Fruit fly (Drosophila melanogaster): ENCODE results near the gene CG11816.

CG11816 gene

DNA sequence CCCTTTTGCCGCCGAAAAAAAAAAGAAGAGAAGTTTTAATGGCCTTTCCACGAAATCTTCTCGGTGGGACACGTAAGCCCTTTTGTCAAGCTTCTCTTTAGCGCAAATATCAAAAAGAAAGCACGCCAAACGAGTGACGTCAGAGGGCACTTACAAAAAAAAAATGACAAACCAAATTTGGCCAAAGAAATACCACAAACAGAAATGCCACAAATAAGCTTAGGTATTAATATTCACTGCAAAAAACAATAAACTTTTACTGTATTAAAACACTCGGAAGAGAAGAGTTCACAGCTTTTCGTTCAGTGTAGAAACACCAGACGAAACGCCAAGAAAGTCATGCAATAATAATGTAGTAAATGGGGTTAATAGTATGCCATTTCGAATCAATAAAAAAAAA, 12.5 kb upstream of the CG11816 start:
- TF ChIP-seq Meics (GFP tag; optimal IDR thresholded peaks at IDR 0.05) (peak; percentile 10), CG14710 (tag; optimal IDR thresholded peaks at IDR 0.05) (no peak), CG32772 (GFP tag; IDR thresholded peaks at IDR 0.05) (0 out of 2 replicates have a peak, but pooled peaks have one; percentile 24), zen (tag; optimal IDR thresholded peaks at IDR 0.05) (no peak), ro (GFP tag; IDR thresholded peaks at IDR 0.05) (no peak), CG10959 (GFP tag; IDR thresholded peaks at IDR 0.05) (no peak), CG7928 (GFP tag; optimal IDR thresholded peaks at IDR 0.05) (no peak), vvl (GFP tag; IDR thresholded peaks at IDR 0.05) (peak; percentile 44), wor (GFP tag; IDR thresholded peaks at IDR 0.05) (no peak), Xbp1 (GFP tag; optimal IDR thresholded peaks at IDR 0.05) (peak; percentile 0), Atf3 (GFP tag; optimal IDR thresholded peaks at IDR 0.05) (no peak), HmgZ (tag; optimal IDR thresholded peaks at IDR 0.05) (no peak), chm (GFP tag; IDR thresholded peaks at IDR 0.05) (no peak), unpg (GFP tag; optimal IDR thresholded peaks at IDR 0.05) (peak; percentile 25), CoRest (tag; optimal IDR thresholded peaks at IDR 0.05) (peak; percentile 9), cad (GFP tag; optimal IDR thresholded peaks at IDR 0.05) (no peak), otp (GFP tag; IDR thresholded peaks at IDR 0.05) (0 out of 3 replicates have a peak, but pooled peaks have one; percentile 17), dysf (GFP tag; IDR thresholded peaks at IDR 0.05) (peak; percentile 57; the same call in 2 of the 3 replicates), CG11723 (GFP tag; optimal IDR thresholded peaks at IDR 0.05) (no peak), CG10543 (GFP tag; optimal IDR thresholded peaks at IDR 0.05) (no peak), grau (tag; optimal IDR thresholded peaks at IDR 0.05) (no peak), CG9817 (tag; optimal IDR thresholded peaks at IDR 0.05) (peak; percentile 1), Hr3 (GFP tag; optimal IDR thresholded peaks at IDR 0.05) (no peak), CG9609 (GFP tag; optimal IDR thresholded peaks at IDR 0.05) (no peak), Hand (GFP tag; optimal IDR thresholded peaks at IDR 0.05) (no peak), Ets65A (GFP tag) (peak; percentile 86), mam (GFP tag; optimal IDR thresholded peaks at IDR 0.05) (peak; percentile 36), CG7839 (tag; optimal IDR thresholded peaks at IDR 0.05) (peak; percentile 43), CG14667 (GFP tag; IDR thresholded peaks at IDR 0.05) (peak; percentile 25; the same call in 1 of the 2 replicates), org-1 (GFP tag; optimal IDR thresholded peaks at IDR 0.05) (no peak), dmrt99B (tag; optimal IDR thresholded peaks at IDR 0.05) (peak; percentile 47), Deaf1 (tag; optimal IDR thresholded peaks at IDR 0.05) (no peak), CG6689 (GFP tag; IDR thresholded peaks at IDR 0.05) (peak; percentile 34; the same call in 1 of the 2 replicates), CG13123 (GFP tag; optimal IDR thresholded peaks at IDR 0.05) (no peak), chinmo (GFP tag; IDR thresholded peaks at IDR 0.05; ENCODE audit: partially characterized antibody) (no peak), CG31224 (GFP tag; IDR thresholded peaks at IDR 0.05) (no peak), CG8765 (GFP tag; IDR thresholded peaks at IDR 0.05) (no peak), Atf6 (GFP tag; IDR thresholded peaks at IDR 0.05) (peak; percentile 35; the same call in 1 of the 2 replicates), Pdp1 (GFP tag; optimal IDR thresholded peaks at IDR 0.05) (peak in 1 of 2 experiments; percentile 10), prd (optimal IDR thresholded peaks at IDR 0.05) (no peak), prd (GFP tag; IDR thresholded peaks at IDR 0.05) (peak; percentile 54), CG14014 (GFP tag; IDR thresholded peaks at IDR 0.05) (peak; percentile 22; the same call in 1 of the 2 replicates), tgo (GFP tag; IDR thresholded peaks at IDR 0.05) (peak; percentile 48), ranshi (GFP tag; IDR thresholded peaks at IDR 0.05) (0 out of 2 replicates have a peak, but pooled peaks have one; percentile 24), sob (GFP tag; IDR thresholded peaks at IDR 0.05) (0 out of 2 replicates have a peak, but pooled peaks have one; percentile 48), Sox102F (GFP tag; optimal IDR thresholded peaks at IDR 0.05) (peak; percentile 37), crol (GFP tag; IDR thresholded peaks at IDR 0.05) (no peak), grn (GFP tag; optimal IDR thresholded peaks at IDR 0.05) (no peak), CG18599 (GFP tag; optimal IDR thresholded peaks at IDR 0.05) (peak; percentile 25), sqz (GFP tag; optimal IDR thresholded peaks at IDR 0.05) (no peak), dpn (GFP tag; optimal IDR thresholded peaks at IDR 0.05) (peak in 1 of 2 experiments; percentile 3), Nf-YB (GFP tag; optimal IDR thresholded peaks at IDR 0.05) (no peak)

All from whole organism, embryonic.